Fruit fly (Drosophila melanogaster): ENCODE data around the gene Rpn3.

Gene Rpn3

dm6 chr2L:19021278-19022220 lies 30.0 kb upstream of the Rpn3 start:
- TF ChIP-seq CG8478 (optimal IDR thresholded peaks at IDR 0.05) (no peak), CTCF (optimal IDR thresholded peaks at IDR 0.05) (no peak)

dm6 chr2L:19022221-19022516 lies 29.4 kb upstream of the Rpn3 start, which contains the start of gene CG15172:
Gene CG15172, plus strand, starts transcription at chr2L:19022417.
- no peak for TF ChIP-seq CG8478 (optimal IDR thresholded peaks at IDR 0.05)
- TF ChIP-seq CTCF (optimal IDR thresholded peaks at IDR 0.05) = no peak

- TF ChIP-seq CG8478 (optimal IDR thresholded peaks at IDR 0.05) (no peak), CTCF (optimal IDR thresholded peaks at IDR 0.05) (no peak)
These were observed 27.4 kb upstream of the Rpn3 start for dm6 chr2L:19023972-19024743.

- TF ChIP-seq CG8478 (optimal IDR thresholded peaks at IDR 0.05) (no peak), CTCF (optimal IDR thresholded peaks at IDR 0.05) (no peak)
These were observed 26.9 kb upstream of the Rpn3 start for dm6 chr2L:19024744-19025059.

dm6 chr2L:19026491-19027197 lies 24.9 kb upstream of the Rpn3 start:
- TF ChIP-seq CTCF (optimal IDR thresholded peaks at IDR 0.05) (no peak), CG8478 (optimal IDR thresholded peaks at IDR 0.05) (no peak)

- TF ChIP-seq CG8478 (optimal IDR thresholded peaks at IDR 0.05) = no peak
- no peak for TF ChIP-seq CTCF (optimal IDR thresholded peaks at IDR 0.05)
These were observed 24.2 kb upstream of the Rpn3 start, which contains the start of gene Sidpn for dm6 chr2L:19027246-19027886. Gene Sidpn, plus strand, starts transcription at chr2L:19027710.

- TF ChIP-seq CTCF (optimal IDR thresholded peaks at IDR 0.05) (no peak), CG8478 (optimal IDR thresholded peaks at IDR 0.05) (no peak)
These were observed 18.3 kb upstream of the Rpn3 start, which contains the start of gene hook for dm6 chr2L:19033288-19033687. Gene hook, minus strand, starts transcription at chr2L:19033498.

dm6 chr2L:19034213-19034929 lies 17.2 kb upstream of the Rpn3 start, which contains the start of the genes mib2 and CG31800:
Gene mib2, plus strand, starts transcription at chr2L:19034444.
Gene CG31800, minus strand, starts transcription at chr2L:19034576.
- TF ChIP-seq CTCF (optimal IDR thresholded peaks at IDR 0.05) (no peak), CG8478 (optimal IDR thresholded peaks at IDR 0.05) (no peak)

- no peak for TF ChIP-seq CTCF (optimal IDR thresholded peaks at IDR 0.05)
- TF ChIP-seq CG8478 (optimal IDR thresholded peaks at IDR 0.05) = no peak
These were observed 16.6 kb upstream of the Rpn3 start for dm6 chr2L:19035013-19035412.

- TF ChIP-seq CG8478 (optimal IDR thresholded peaks at IDR 0.05) (no peak), CTCF (optimal IDR thresholded peaks at IDR 0.05) (no peak)
These were observed 15.4 kb upstream of the Rpn3 start for dm6 chr2L:19036105-19036714.

- TF ChIP-seq CG8478 (optimal IDR thresholded peaks at IDR 0.05) = no peak
- no peak for TF ChIP-seq CTCF (optimal IDR thresholded peaks at IDR 0.05)
These were observed 14.6 kb upstream of the Rpn3 start for dm6 chr2L:19037011-19037410.

dm6 chr2L:19037455-19037854 lies 14.1 kb upstream of the Rpn3 start:
- TF ChIP-seq CG8478 (optimal IDR thresholded peaks at IDR 0.05) = no peak
- TF ChIP-seq CTCF (optimal IDR thresholded peaks at IDR 0.05) = no peak

- TF ChIP-seq CG8478 (optimal IDR thresholded peaks at IDR 0.05) = no peak
- no peak for TF ChIP-seq CTCF (optimal IDR thresholded peaks at IDR 0.05)
These were observed 10.0 kb upstream of the Rpn3 start, which contains the start of gene Catsup for dm6 chr2L:19041590-19041989. Gene Catsup, plus strand, starts transcription at chr2L:19041862.
